Fruit fly (Drosophila melanogaster): ENCODE results near the gene CG13284.
A peak's percentile ranks its signal among the peaks of the same experiment; 100 is the strongest.

The CG13284 gene

DNA sequence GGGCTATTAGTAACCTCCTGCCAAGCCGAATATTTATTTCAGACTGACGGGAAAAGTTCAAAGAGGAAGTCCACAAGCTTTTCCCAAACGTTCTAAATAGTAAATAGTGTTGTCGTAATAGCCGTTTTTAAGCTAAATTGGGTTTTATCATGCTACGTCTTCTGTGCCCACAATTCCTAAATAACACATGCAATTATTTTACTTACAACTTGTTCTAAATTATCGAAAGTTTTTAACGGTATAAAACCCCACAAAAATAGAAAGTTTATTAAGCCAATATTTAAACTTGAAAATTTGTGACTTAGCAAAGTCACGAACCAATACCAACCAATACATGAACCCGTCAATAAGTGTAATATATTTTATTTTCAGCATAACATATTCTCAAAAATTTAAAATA is at the start of gene CG13284:
CG13284 (minus strand) TSS at position 47 of the 400 bp plus-strand sequence.
- TF ChIP-seq CTCF (optimal IDR thresholded peaks at IDR 0.05): no peak
- TF ChIP-seq CG8478 (optimal IDR thresholded peaks at IDR 0.05): no peak

DNA sequence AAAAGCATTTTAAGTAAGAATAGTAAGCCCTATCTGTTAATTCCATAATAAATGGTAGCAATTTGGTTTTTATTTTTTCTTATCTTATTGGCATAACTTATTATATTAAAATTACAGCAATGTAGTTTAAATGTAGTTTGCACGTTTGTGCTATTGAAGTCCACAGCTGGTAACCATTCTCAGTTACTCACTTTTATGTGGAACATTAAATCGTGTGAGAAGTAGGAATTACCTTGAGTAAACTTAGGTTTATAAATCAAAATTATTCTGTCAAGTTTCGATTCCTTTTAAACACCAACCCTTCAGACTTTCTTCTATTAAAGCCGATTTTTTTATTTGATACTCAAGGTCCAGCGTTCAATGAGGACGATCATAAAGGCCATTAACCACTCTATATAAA is 41.1 kb upstream of the CG13284 start, which contains the start of gene CG42556:
CG42556 (plus strand) TSS at position 301 of the 400 bp plus-strand sequence.
- TF ChIP-seq CTCF (optimal IDR thresholded peaks at IDR 0.05): no peak
- TF ChIP-seq CG8478 (optimal IDR thresholded peaks at IDR 0.05): no peak

DNA sequence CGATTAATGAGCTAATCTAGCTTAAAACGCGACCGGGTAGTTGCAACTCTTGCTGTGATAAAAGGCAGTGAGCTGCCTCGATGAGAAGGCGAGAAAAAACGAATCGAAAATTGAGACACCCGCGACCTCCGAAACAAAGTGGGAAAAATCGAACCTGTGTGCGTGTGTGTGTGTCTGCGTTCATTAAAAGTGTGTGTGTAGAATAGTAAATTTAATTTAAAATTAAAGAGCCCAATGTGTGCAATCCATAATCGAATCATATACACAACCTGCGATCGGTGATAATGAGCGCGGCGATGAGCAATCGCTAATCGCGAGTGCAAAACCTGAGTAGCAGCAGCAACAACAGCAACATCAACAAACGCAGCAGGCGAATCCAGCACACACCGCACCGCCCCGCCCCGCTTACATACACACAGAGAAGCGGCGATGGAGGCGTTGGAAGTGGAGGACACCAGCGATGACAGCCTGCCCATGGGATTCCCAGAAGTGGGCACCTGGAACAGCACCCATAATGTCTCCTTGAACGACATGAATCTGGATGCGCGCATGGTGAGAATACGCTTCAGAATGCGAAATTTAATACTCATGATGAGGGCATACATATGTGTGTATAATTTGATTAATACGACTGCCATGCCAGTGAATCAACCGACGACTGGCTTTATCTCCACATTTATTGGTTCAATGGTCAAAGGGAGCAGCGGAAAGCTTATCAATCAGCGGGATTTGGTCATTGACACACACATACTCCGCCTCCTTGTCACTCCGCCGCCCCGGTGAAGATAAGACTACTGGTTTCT is 40.3 kb upstream of the CG13284 start:
- no peak for TF ChIP-seq CTCF (optimal IDR thresholded peaks at IDR 0.05)

DNA sequence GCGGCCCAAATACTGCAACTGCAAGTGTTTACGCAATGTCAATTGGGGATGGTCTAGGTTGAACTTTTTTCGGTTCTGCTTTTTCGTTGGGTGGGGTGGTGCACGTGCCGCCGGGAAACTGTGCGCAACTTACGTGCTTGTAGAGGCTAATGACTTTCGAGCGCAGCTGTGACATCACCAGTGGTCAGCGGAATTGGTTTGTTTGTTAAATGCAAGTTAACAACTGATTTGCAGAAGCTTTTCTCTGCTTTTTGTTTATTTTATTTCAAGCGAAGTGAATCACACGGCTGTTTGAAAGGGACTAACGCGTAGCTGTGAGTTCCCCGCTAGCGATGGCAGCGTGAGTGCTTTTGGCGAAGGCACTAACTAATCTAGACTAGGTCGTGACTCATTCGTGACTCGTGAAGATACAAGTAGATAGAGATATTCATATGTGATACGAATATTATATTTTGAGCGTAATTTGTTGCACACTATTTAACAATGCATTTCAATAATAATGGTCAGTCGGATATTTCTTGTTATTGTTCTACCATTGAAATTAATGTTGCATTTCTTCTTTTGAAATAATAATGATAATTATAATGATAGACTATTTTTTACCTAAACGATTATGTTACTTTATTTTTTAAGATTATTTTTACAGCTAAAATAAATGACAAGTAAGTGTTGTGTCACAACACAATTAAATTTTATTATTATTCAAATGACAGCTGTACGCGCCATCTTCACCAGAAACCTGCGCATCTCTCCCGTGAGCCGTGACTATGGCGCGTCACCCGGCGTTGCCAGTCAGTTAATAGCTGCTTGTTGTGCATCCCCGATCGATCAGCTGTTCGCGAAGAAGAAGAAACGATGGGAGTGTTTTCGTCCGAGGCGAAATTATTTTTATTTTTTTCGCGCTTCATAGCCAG is 39.4 kb upstream of the CG13284 start, which contains the start of the genes osi and tweek:
osi (minus strand) TSS at position 307 of the 914 bp plus-strand sequence.
tweek (plus strand) TSS at position 831 of the 914 bp plus-strand sequence.
- TF ChIP-seq CTCF (optimal IDR thresholded peaks at IDR 0.05): peak in 1 of 2 experiments; percentile 1
- no peak for TF ChIP-seq CG8478 (optimal IDR thresholded peaks at IDR 0.05)

DNA sequence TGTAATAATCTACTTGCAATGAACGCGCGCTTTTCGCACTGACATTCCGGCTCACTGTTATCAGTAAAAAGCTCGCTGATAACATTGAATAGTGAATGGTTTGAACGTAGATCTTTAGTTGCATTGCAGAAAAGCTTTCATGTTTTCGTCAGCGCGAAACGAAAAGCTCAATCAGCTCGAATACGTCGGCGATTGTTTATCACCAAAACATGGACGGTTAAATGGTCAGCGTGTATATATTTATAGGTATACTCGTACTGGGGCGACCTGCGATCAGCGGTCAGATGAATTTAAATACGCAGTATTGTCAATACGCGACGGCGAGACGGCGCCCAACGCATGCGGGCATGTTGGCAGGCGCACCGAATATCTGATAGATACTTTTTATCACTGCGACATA is 37.9 kb upstream of the CG13284 start:
- TF ChIP-seq CG8478 (optimal IDR thresholded peaks at IDR 0.05) (no peak), CTCF (optimal IDR thresholded peaks at IDR 0.05) (no peak)

DNA sequence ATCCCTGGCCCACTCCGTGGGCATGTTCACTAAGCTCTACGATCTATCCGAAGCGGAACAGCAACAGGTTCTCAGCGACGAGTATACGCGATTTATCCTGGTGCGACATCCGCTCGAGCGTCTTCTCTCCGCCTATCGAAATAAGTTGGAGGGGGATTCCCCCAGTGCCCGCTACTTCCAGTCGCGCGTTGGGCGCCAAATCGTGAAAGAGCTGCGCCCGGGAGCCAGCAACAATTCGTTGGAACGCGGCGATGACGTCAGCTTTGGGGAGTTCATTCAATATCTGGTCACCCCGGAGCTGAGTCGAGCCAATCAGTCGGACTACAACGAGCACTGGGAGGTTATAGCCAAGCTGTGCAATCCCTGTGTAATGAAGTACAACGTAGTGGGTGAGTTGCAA is 36.8 kb upstream of the CG13284 start:
- TF ChIP-seq CG8478 (optimal IDR thresholded peaks at IDR 0.05) (no peak), CTCF (optimal IDR thresholded peaks at IDR 0.05) (no peak)

DNA sequence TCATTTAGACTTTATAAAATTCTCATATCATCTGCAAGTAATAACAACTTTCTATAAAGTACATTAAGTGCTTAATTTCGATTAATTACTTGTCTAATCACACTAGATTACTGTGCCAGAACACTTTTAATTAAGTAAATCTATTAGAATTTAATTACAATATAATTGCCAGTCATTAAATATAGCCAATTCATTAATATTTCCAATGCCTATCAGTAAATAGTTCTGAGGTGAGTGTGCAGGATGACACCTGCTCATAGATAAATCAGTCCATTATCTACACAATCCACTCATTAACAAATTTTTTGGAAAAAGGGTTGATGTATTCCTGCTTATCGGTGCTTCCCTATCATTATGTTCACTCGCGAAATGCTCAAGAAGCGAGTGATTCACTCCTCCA is 36.2 kb upstream of the CG13284 start:
- TF ChIP-seq CG8478 (optimal IDR thresholded peaks at IDR 0.05): no peak
- no peak for TF ChIP-seq CTCF (optimal IDR thresholded peaks at IDR 0.05)

DNA sequence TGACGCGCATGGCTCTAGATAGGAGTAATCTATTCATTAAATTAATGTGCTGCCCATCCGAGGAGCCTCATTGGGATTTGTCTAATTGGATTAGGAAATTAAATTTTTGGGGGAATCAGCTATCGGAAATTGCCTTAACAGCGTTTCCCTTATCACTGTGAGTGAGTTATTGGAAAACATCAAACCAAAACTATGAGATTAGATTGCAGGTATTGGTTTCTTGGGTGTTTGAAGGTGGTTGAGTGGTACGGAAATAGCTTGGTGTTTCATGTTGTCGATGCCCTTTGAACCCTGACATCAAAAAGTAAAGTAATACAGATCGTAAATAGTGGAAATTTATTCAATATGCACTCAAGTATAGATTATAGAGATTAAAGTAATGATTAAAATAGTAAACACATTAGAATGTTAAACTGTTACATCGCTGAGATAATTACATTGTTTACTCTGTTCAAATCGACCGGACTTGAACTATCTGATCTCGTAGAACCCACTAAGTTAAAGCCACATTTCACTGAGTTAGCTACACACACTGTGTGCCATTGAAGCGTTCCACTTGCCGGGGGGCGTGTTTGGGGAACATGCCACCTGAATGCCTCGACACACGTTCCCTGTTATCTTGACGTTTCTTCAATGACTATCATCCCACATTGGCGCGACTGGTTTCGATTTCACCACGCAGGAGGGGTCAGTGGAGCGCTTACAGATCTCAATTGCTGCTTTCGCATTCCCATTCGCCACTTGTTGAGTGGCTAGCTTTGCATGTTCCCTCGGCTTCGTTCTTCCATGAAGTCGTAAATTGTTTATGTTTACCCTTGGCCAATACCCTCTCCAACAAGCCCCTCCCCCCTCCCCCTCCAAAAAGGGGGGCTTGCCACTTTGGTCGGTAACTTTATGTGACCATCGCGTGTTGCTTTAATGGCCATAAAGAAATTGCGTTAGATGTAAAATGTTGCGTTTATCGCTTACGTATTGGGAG is 34.6 kb upstream of the CG13284 start:
- no peak for TF ChIP-seq CTCF (optimal IDR thresholded peaks at IDR 0.05)
- no peak for TF ChIP-seq CG8478 (optimal IDR thresholded peaks at IDR 0.05)

DNA sequence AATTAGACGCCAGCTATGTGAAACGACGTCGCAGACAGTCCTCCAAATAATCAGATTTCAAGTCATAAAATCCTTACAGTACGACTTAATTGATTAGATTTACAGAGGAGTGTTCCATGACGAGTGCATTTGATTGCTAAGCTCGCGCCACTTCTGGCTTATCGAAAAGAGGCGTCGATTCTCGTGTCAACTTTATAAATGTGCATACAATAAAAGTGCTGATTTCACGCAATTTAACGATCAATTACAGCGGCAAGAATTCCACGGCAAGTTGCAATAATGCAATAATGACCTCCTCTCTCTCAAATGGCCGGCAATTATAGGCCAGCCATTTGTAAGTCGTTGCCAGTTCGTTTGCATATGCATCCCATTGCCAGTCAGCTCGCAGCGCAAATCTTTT is 33.9 kb upstream of the CG13284 start:
- TF ChIP-seq CG8478 (optimal IDR thresholded peaks at IDR 0.05) (no peak), CTCF (optimal IDR thresholded peaks at IDR 0.05) (no peak)

DNA sequence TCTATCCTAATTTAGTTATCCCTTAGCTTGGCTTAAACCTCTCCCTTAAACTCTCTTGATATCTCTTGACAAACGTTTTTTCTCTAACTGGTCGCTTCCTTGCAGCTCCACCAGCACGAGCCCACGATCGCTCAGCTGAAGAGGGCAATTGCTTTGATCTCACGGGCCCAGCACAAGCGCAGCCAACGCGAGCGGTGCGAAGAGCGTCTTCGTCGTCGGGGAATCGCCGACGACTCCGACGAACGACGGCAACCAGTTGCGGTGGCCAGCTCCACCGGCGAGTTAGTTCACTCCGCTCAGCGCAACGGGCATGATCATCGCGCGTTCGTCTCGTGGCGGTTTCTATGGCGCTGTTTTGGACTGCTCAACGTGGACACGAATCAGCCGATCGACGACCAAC is 32.4 kb upstream of the CG13284 start:
- TF ChIP-seq CG8478 (optimal IDR thresholded peaks at IDR 0.05) (no peak), CTCF (optimal IDR thresholded peaks at IDR 0.05) (no peak)

DNA sequence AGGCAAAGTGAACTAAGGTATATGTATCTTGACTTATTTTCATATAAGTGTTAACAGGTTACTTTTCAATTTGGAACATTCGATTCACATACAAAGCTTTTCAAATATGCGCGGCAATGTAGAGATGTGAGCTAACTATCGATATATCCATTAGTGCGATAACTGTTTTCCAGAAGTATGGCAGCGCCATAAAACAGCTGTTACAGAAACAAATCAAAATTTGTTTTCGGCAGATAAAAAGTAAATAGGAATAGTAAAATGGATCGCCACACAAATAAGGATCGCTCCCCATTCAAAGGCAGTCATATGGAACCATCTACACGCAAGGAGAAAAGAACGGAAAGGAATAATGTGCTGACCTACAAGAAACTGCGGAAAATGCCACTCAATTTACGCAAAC is 30.8 kb upstream of the CG13284 start, which contains the start of the genes CG32832, CG31743 and CG34313:
CG32832 (minus strand) TSS at position 3 of the 400 bp plus-strand sequence.
CG31743 (plus strand) TSS at position 230 of the 400 bp plus-strand sequence.
CG34313 (plus strand) TSS at position 230 of the 400 bp plus-strand sequence.
- no peak for TF ChIP-seq CTCF (optimal IDR thresholded peaks at IDR 0.05)
- no peak for TF ChIP-seq CG8478 (optimal IDR thresholded peaks at IDR 0.05)

DNA sequence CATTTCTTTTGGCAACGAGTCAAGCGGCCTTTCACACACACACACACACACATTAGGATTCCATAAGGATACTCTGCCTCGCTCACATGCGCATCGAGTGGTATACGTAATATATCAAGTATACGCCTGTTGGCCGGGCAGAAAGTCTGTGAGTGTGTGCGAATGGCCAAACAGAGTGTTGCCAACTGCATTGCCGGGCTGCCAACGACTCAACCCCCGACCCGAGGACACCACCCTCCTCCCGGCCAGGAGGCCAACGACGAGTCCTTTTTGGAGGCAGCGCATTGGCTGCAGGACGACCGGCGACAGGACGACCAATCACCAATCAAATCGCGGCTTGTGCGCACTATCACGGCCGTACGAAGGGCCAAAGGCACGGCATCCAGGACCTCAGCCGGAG is 29.2 kb upstream of the CG13284 start:
- TF ChIP-seq CG8478 (optimal IDR thresholded peaks at IDR 0.05) (no peak), CTCF (optimal IDR thresholded peaks at IDR 0.05) (no peak)

DNA sequence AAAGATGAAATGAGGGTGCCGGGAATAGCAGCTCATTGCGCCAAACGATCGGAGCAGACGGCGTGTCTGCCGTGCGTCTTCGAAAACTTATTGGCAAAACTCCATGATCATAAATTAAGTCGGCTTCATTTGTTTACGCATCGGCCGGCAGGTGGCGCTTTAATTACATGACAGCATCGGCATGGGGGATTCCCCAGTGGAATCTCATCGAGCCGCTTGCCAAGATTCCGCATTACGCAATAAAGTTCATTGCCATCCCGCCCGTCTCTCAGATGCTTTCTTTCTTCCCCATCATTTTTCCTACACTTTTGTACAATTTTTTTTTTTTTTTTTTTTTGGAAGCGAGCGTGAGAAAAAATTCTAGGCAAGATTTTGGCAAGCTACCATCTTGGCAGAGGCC is 28.0 kb upstream of the CG13284 start:
- TF ChIP-seq CG8478 (optimal IDR thresholded peaks at IDR 0.05): no peak
- peak; percentile 57 to 60 for TF ChIP-seq CTCF (optimal IDR thresholded peaks at IDR 0.05)

DNA sequence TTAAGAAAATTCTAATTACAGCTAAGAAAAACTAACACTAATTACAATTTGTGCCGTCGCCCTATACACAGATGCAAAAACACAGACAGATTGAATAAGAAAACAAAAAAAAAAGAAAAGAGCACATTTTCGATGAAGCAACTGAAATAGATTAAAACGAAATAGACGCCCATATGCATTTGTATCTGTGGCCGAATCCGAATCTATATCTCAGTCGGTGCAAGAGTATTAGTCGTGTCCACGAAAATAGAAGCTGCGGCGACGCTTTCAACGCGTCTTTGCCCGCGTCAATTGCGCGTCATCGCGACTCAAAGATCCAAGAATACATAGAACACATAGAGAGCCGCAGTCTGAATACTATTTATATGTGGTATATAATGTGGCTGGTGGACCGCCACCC is 26.4 kb upstream of the CG13284 start:
- TF ChIP-seq CTCF (optimal IDR thresholded peaks at IDR 0.05): no peak
- TF ChIP-seq CG8478 (optimal IDR thresholded peaks at IDR 0.05): no peak

All from S2 (cell line).